Worm (Caenorhabditis elegans): ENCODE data around the gene M04B2.4.

The M04B2.4 gene

ce11 chrIV:11549694-11550093 lies 28.9 kb upstream of the M04B2.4 start (continued):
- TF ChIP-seq dve-1 (tag; optimal IDR thresholded peaks at IDR 0.05; ENCODE audit: insufficient read depth), result no peak
- peak; percentile 77 for TF ChIP-seq unc-130 (GFP tag; optimal IDR thresholded peaks at IDR 0.05)
- peak; percentile 59 for TF ChIP-seq Y5F2A.4 (GFP tag; optimal IDR thresholded peaks at IDR 0.05)
- TF ChIP-seq daf-16 (GFP tag; optimal IDR thresholded peaks at IDR 0.05), result no peak
- peak; percentile 90 for TF ChIP-seq daf-16 (tag; optimal IDR thresholded peaks at IDR 0.05)
- no peak for TF ChIP-seq nhr-76 (tag; optimal IDR thresholded peaks at IDR 0.05)
- TF ChIP-seq fos-1 (tag; optimal IDR thresholded peaks at IDR 0.05), result no peak
- TF ChIP-seq daf-8 (GFP tag; IDR thresholded peaks at IDR 0.05), result no peak
- TF ChIP-seq nhr-6 (tag; optimal IDR thresholded peaks at IDR 0.05), result peak; percentile 73
- peak; percentile 90 for TF ChIP-seq dmd-8 (GFP tag; IDR thresholded peaks at IDR 0.05)
- peak; percentile 55 for TF ChIP-seq F49E8.2 (tag; optimal IDR thresholded peaks at IDR 0.05; ENCODE audit: borderline replicate concordance)
- TF ChIP-seq nhr-41 (GFP tag; IDR thresholded peaks at IDR 0.05), result peak; percentile 69
- TF ChIP-seq mes-2 (tag; optimal IDR thresholded peaks at IDR 0.05; ENCODE audit: poor library complexity, severe bottlenecking), result peak; percentile 89
- TF ChIP-seq php-3 (GFP tag; IDR thresholded peaks at IDR 0.05), result peak; percentile 16; the same call in 1 of the 2 replicates
- TF ChIP-seq lir-3 (tag; optimal IDR thresholded peaks at IDR 0.05), result peak; percentile 61
- TF ChIP-seq arid-1 (GFP tag; conservative IDR thresholded peaks at IDR 0.05), result no peak; the same call in 1 of the 2 replicates
- no peak for TF ChIP-seq fkh-10 (GFP tag; optimal IDR thresholded peaks at IDR 0.05)
- TF ChIP-seq F44E2.7 (GFP tag; IDR thresholded peaks at IDR 0.05), result no peak
- TF ChIP-seq nhr-11 (tag; optimal IDR thresholded peaks at IDR 0.05), result peak; percentile 70
- TF ChIP-seq ces-1 (GFP tag; optimal IDR thresholded peaks at IDR 0.05), result no peak
- TF ChIP-seq snpc-1.2 (GFP tag; IDR thresholded peaks at IDR 0.05), result peak; percentile 90
- peak; percentile 42 for TF ChIP-seq jun-1 (tag; optimal IDR thresholded peaks at IDR 0.05)
- peak in 1 of 2 experiments; percentile 53 for TF ChIP-seq mdl-1 (tag; optimal IDR thresholded peaks at IDR 0.05)
- TF ChIP-seq tra-1 (GFP tag; IDR thresholded peaks at IDR 0.05), result peak; percentile 77; the same call in 1 of the 2 replicates
- TF ChIP-seq zip-11 (GFP tag; IDR thresholded peaks at IDR 0.05), result 0 out of 2 replicates have a peak, but pooled peaks have one; percentile 66
- TF ChIP-seq sdz-12 (GFP tag; optimal IDR thresholded peaks at IDR 0.05), result peak; percentile 79
- no peak for TF ChIP-seq nhr-48 (tag; optimal IDR thresholded peaks at IDR 0.05)
- peak; percentile 85 for TF ChIP-seq hmg-1.1 (GFP tag; IDR thresholded peaks at IDR 0.05)
- peak; percentile 74 for TF ChIP-seq T20F7.1 (GFP tag; optimal IDR thresholded peaks at IDR 0.05)
- TF ChIP-seq ZK337.2 (GFP tag; IDR thresholded peaks at IDR 0.05), result peak; percentile 73; the same call in 1 of the 2 replicates
- peak; percentile 43; the same call in 1 of the 2 replicates for TF ChIP-seq madf-9 (GFP tag; conservative IDR thresholded peaks at IDR 0.05)
- TF ChIP-seq F26F4.8 (GFP tag; conservative IDR thresholded peaks at IDR 0.05), result no peak; the same call in 1 of the 2 replicates
- 0 out of 2 replicates have a peak, but pooled peaks have one; percentile 42 for TF ChIP-seq nhr-42 (GFP tag; IDR thresholded peaks at IDR 0.05)
- TF ChIP-seq ceh-62 (tag; optimal IDR thresholded peaks at IDR 0.05), result no peak
- TF ChIP-seq ceh-28 (tag; optimal IDR thresholded peaks at IDR 0.05), result no peak
- TF ChIP-seq zfp-2 (tag; optimal IDR thresholded peaks at IDR 0.05), result no peak
- 0 out of 2 replicates have a peak, but pooled peaks have one; percentile 39 for TF ChIP-seq mxl-2 (GFP tag; conservative IDR thresholded peaks at IDR 0.05)
- peak; percentile 39; the same call in 1 of the 2 replicates for TF ChIP-seq Y105C5A.15 (GFP tag; IDR thresholded peaks at IDR 0.05)
- TF ChIP-seq zag-1 (tag; optimal IDR thresholded peaks at IDR 0.05), result no peak
- peak; percentile 83 for TF ChIP-seq lin-13 (GFP tag; optimal IDR thresholded peaks at IDR 0.05)
- peak; percentile 75 for TF ChIP-seq nhr-111 (GFP tag; optimal IDR thresholded peaks at IDR 0.05)
- TF ChIP-seq lin-15B (tag; optimal IDR thresholded peaks at IDR 0.05), result no peak
- peak; percentile 49 for TF ChIP-seq spr-3 (GFP tag; optimal IDR thresholded peaks at IDR 0.05)
- peak; percentile 71 for TF ChIP-seq dmd-6 (GFP tag; IDR thresholded peaks at IDR 0.05)
- peak; percentile 90 for TF ChIP-seq duxl-1 (tag; optimal IDR thresholded peaks at IDR 0.05; ENCODE audit: poor library complexity)
- no peak for TF ChIP-seq ceh-32 (tag; optimal IDR thresholded peaks at IDR 0.05; ENCODE audit: poor library complexity)
- TF ChIP-seq snpc-4 (tag; optimal IDR thresholded peaks at IDR 0.05), result no peak
- TF ChIP-seq ceh-44 (GFP tag; IDR thresholded peaks at IDR 0.05), result peak; percentile 51; the same call in 1 of the 2 replicates
- peak; percentile 74 for TF ChIP-seq spr-1 (tag; optimal IDR thresholded peaks at IDR 0.05)
- peak; percentile 34 for TF ChIP-seq gei-8 (GFP tag; optimal IDR thresholded peaks at IDR 0.05)

All from whole organism, L4 larva.